Worm (Caenorhabditis elegans): Measurements from ENCODE around the gene nspb-4.

- no peak for TF ChIP-seq unc-62 (GFP tag; optimal IDR thresholded peaks at IDR 0.05)
- no peak for TF ChIP-seq sptf-1 (tag; optimal IDR thresholded peaks at IDR 0.05)
Measured at ce11 chrIV:6595912-6596311, 2.1 kb upstream of the nspb-4 start, which contains the start of gene F38A5.22.

Data from whole organism, mixed stage, embryonic.